Fruit fly (Drosophila melanogaster): Measurements from ENCODE around the gene ebo.

ebo gene

DNA sequence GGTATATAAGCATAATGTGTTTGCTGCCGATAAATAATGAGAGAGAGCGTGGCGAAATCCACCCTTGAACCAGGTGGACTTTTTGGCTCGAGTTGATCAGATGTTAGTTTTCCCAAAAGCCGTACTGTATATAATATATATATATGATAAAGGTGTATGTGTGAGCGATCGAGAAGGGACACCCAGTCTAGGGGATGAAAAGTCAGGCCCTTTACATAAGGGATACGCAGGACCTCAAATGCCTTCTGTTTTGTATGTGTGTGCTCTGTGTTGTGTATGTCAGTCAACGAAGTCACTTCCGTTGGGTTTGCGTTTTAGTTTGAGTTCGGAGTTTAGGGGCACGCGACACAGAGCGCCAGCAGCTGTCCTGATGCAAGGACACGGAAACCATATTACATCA, 15.9 kb downstream of the ebo start, which contains the start of gene ase:
ase (plus strand) TSS at position 301 of the 400 bp plus-strand sequence.
- no peak for TF ChIP-seq cyc (GFP tag; optimal IDR thresholded peaks at IDR 0.05)
- no peak for TF ChIP-seq Sox15 (GFP tag; optimal IDR thresholded peaks at IDR 0.05)
- no peak for TF ChIP-seq CG6854 (GFP tag; optimal IDR thresholded peaks at IDR 0.05)
- TF ChIP-seq CG31627 (GFP tag; optimal IDR thresholded peaks at IDR 0.05), result no peak
- no peak for TF ChIP-seq Sox14 (GFP tag; optimal IDR thresholded peaks at IDR 0.05)
- TF ChIP-seq CG8119 (GFP tag; IDR thresholded peaks at IDR 0.05), result no peak
- TF ChIP-seq CG3032 (tag; optimal IDR thresholded peaks at IDR 0.05), result no peak
- TF ChIP-seq spab (GFP tag; optimal IDR thresholded peaks at IDR 0.05), result no peak

dm6 chrX:457803-458202, 18.6 kb downstream of the ebo start:
- TF ChIP-seq eg (GFP tag; IDR thresholded peaks at IDR 0.05) (no peak), ss (GFP tag; optimal IDR thresholded peaks at IDR 0.05) (no peak), svp (GFP tag) (peak; percentile 57), fd59A (GFP tag; optimal IDR thresholded peaks at IDR 0.05) (no peak), CG8119 (GFP tag; IDR thresholded peaks at IDR 0.05) (no peak), dac (GFP tag; optimal IDR thresholded peaks at IDR 0.05) (no peak), Met (GFP tag; optimal IDR thresholded peaks at IDR 0.05) (no peak), CG9139 (GFP tag; optimal IDR thresholded peaks at IDR 0.05) (no peak), fd85E (GFP tag; optimal IDR thresholded peaks at IDR 0.05) (no peak), OdsH (GFP tag; optimal IDR thresholded peaks at IDR 0.05) (no peak), Smox (GFP tag; optimal IDR thresholded peaks at IDR 0.05) (no peak), Eip78C (GFP tag) (peak; percentile 31), achi (GFP tag; optimal IDR thresholded peaks at IDR 0.05) (no peak), Hr38 (GFP tag; optimal IDR thresholded peaks at IDR 0.05) (no peak), CG6276 (GFP tag; optimal IDR thresholded peaks at IDR 0.05) (no peak)

- TF ChIP-seq CG8119 (GFP tag; IDR thresholded peaks at IDR 0.05), result no peak
Measured at dm6 chrX:456959-457358, 19.4 kb downstream of the ebo start.

DNA sequence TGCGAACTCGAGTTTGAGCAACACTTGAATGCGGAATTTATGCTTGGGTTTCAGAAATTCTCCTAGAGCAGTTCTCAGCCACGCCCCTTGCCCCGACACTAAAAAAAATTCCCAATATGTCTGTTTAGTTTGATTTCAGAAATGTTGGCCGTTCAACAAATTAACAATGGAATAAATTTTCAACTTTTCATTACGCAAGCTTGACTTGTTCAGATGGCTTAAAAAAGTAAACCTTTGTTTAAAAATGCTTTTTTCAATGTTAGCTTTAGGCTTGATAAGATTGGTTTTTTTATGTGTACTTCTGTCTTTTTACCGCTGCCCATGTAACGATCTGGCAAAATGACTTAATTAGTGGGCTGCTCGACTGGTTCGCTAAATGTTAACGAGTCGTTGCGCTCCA, 23.7 kb downstream of the ebo start:
- TF ChIP-seq fd59A (GFP tag; optimal IDR thresholded peaks at IDR 0.05) (peak; percentile 41), Lpt (GFP tag; optimal IDR thresholded peaks at IDR 0.05) (no peak), Eip78C (GFP tag) (peak; percentile 76), Ets96B (tag; optimal IDR thresholded peaks at IDR 0.05) (peak; percentile 54), lz (GFP tag; optimal IDR thresholded peaks at IDR 0.05) (no peak), CG11762 (GFP tag; optimal IDR thresholded peaks at IDR 0.05; ENCODE audit: insufficient read depth) (no peak), ss (GFP tag; optimal IDR thresholded peaks at IDR 0.05) (peak; percentile 42 to 47), CG10669 (GFP tag; optimal IDR thresholded peaks at IDR 0.05) (peak; percentile 51), spab (GFP tag; optimal IDR thresholded peaks at IDR 0.05) (peak; percentile 48), CG1621 (tag; optimal IDR thresholded peaks at IDR 0.05) (peak; percentile 37), dsx (GFP tag; optimal IDR thresholded peaks at IDR 0.05; ENCODE audit: poor library complexity, severe bottlenecking) (peak; percentile 38), CG8632 (GFP tag; optimal IDR thresholded peaks at IDR 0.05) (no peak), net (GFP tag; optimal IDR thresholded peaks at IDR 0.05) (no peak), Sox15 (GFP tag; optimal IDR thresholded peaks at IDR 0.05) (no peak), Eip75B (GFP tag; optimal IDR thresholded peaks at IDR 0.05) (no peak), CG10631 (GFP tag; optimal IDR thresholded peaks at IDR 0.05) (no peak), CG6808 (GFP tag; optimal IDR thresholded peaks at IDR 0.05) (peak; percentile 42), salr (GFP tag; optimal IDR thresholded peaks at IDR 0.05) (peak in 1 of 2 experiments; percentile 30), CG9139 (GFP tag; optimal IDR thresholded peaks at IDR 0.05) (peak; percentile 3), CG4318 (GFP tag; optimal IDR thresholded peaks at IDR 0.05) (no peak), CG6163 (GFP tag; IDR thresholded peaks at IDR 0.05) (peak; percentile 37; the same call in 1 of the 3 replicates), topi (GFP tag; optimal IDR thresholded peaks at IDR 0.05) (no peak), CG7368 (GFP tag; optimal IDR thresholded peaks at IDR 0.05) (no peak), Smox (GFP tag; optimal IDR thresholded peaks at IDR 0.05) (no peak), Blimp-1 (GFP tag; optimal IDR thresholded peaks at IDR 0.05) (no peak), fkh (GFP tag; optimal IDR thresholded peaks at IDR 0.05) (no peak), CG6854 (GFP tag; optimal IDR thresholded peaks at IDR 0.05) (no peak), achi (GFP tag; optimal IDR thresholded peaks at IDR 0.05) (peak; percentile 22), CG3032 (tag; optimal IDR thresholded peaks at IDR 0.05) (peak; percentile 60), OdsH (GFP tag; optimal IDR thresholded peaks at IDR 0.05) (peak; percentile 13), CG3919 (GFP tag; optimal IDR thresholded peaks at IDR 0.05) (peak; percentile 10), cyc (GFP tag; optimal IDR thresholded peaks at IDR 0.05) (no peak), fd85E (GFP tag; optimal IDR thresholded peaks at IDR 0.05) (no peak), Sox102F (GFP tag; optimal IDR thresholded peaks at IDR 0.05) (no peak), CG32006 (GFP tag; optimal IDR thresholded peaks at IDR 0.05) (no peak)
